Fruit fly (Drosophila melanogaster) whole organism: ENCODE data around the gene Scgalpha.

Experiments
- CG8478 ChIP-seq: fragments of >200 bp; optimal IDR thresholded peaks from 2 replicates; lab custom pipeline; 2018; ENCODE audit warnings: inconsistent platforms
- pan ChIP-seq: fragments of >200 bp; optimal IDR thresholded peaks from 2 replicates; lab custom pipeline; 2017
- usp ChIP-seq: fragments of >200 bp; optimal IDR thresholded peaks from 2 replicates; lab custom pipeline; 2017; ENCODE audit warnings: missing biosample characterization, missing genetic modification characterization, mixed read lengths

DNA sequence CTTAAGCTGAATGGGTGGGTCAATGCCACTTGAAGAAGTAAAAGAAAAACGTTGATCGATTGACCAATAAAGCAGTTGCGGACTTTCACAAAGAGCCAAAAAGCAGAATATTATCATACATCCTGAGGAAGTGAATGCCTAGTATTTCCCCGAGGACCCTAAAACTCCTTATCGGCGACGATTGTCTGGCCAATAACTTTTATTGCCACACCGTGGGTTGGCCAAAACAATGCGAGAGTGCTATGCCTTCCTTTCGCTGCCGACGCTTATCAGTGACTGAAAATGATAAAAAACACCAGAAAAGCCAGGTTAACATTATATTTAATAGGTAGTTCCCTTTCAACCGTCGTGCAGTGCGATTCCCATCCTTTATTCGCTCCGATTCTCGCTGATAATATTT lies 48.6 kb downstream of the Scgalpha start, which contains the start of gene Mur29B:
- TF ChIP-seq usp = no peak
- TF ChIP-seq pan (lab: Kevin White, UChicago) = no peak
- no peak for TF ChIP-seq CG8478 (lab: Kevin White, UChicago)
